Fruit fly (Drosophila melanogaster) whole organism: ENCODE results near the gene NHP2.

Experiments used
- CG8478 ChIP-seq: fragments of >200 bp; optimal IDR thresholded peaks from 2 replicates; lab custom pipeline; 2018; ENCODE audit warnings: inconsistent platforms
- psq ChIP-seq: fragments of >200 bp; optimal IDR thresholded peaks from 2 replicates; lab custom pipeline; 2017

dm6 chr3L:14786230-14786850 lies 15.6 kb downstream of the NHP2 start, which contains the start of the genes bmm and Tdrd3:
- TF ChIP-seq CG8478 (lab: Kevin White, UChicago): no peak
- no peak for TF ChIP-seq psq (lab: Kevin White, UChicago)
